Fruit fly (Drosophila melanogaster): ENCODE results near the gene CG33648.

dm6 chr2L:14499497-14499896, 24.6 kb upstream of the CG33648 start:
- TF ChIP-seq CG8478 (optimal IDR thresholded peaks at IDR 0.05) (no peak), CTCF (optimal IDR thresholded peaks at IDR 0.05) (no peak)

All from S2 (cell line).